Fruit fly (Drosophila melanogaster): Measurements from ENCODE around the gene CG31998.

dm6 chr4:193386-194334 lies 12.1 kb downstream of the CG31998 start, which contains the start of gene Abcd1:
- TF ChIP-seq toe (GFP tag; optimal IDR thresholded peaks at IDR 0.05) (no peak), cic (GFP tag; optimal IDR thresholded peaks at IDR 0.05) (no peak), CG7101 (tag; optimal IDR thresholded peaks at IDR 0.05) (no peak), Crg-1 (GFP tag; optimal IDR thresholded peaks at IDR 0.05) (no peak), pad (GFP tag; optimal IDR thresholded peaks at IDR 0.05) (no peak), Clk (GFP tag; optimal IDR thresholded peaks at IDR 0.05) (no peak), CG11617 (GFP tag; optimal IDR thresholded peaks at IDR 0.05) (no peak), CG7045 (GFP tag; optimal IDR thresholded peaks at IDR 0.05) (no peak), bab1 (GFP tag; optimal IDR thresholded peaks at IDR 0.05) (no peak), CG12768 (GFP tag; optimal IDR thresholded peaks at IDR 0.05) (no peak), tj (GFP tag; optimal IDR thresholded peaks at IDR 0.05) (no peak)
